Fruit fly (Drosophila melanogaster): Measurements from ENCODE around the gene CG15743.

Gene CG15743

DNA sequence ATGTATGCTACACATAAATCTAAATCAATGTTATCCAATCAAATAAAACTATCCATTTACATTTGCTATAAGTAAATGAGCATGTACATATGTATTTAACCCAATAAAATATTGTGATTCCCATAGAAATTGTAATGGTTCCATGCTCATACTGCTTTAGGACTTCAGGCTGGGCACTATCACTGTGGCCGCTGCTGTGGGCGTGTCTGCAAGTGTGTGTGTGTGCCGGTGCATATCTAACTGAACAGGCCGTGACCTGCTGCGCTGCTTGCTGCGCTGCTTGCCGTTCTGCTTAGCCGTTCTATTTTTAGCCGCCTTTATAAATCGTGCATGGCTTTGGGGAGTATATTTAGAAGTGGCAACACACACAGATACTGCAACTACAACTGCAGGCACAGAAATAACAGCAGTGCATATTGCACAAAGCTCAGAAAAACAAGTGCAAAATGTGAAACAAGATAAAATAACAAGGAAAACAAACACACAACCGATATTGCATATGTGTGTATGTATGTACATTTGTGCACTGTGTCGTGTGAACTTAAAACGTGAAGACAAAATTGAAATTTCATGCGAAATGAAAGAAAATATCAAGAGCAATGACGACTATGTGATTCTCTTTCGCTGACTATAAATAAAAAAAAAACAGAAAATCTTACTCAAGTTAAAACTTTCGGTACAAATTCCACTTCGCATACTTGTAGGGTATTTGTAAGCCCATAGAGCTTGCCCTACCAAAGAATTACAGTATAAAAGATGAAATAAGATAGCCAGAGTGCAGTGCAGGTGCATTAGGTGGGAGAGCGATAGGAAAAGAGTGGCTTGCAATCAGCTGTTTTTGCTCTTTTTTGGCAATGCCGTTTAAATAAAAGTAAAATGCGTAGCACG, 7.7 kb upstream of the CG15743 start (continued):
- TF ChIP-seq fd64A (GFP tag; optimal IDR thresholded peaks at IDR 0.05) (no peak), CG2120 (GFP tag; optimal IDR thresholded peaks at IDR 0.05) (no peak), Jarid2 (GFP tag; optimal IDR thresholded peaks at IDR 0.05) (no peak), scrt (GFP tag; optimal IDR thresholded peaks at IDR 0.05) (peak; percentile 5), CG16779 (GFP tag; IDR thresholded peaks at IDR 0.05) (no peak), Dref (GFP tag; IDR thresholded peaks at IDR 0.05) (no peak), stwl (tag; optimal IDR thresholded peaks at IDR 0.05) (no peak)

DNA sequence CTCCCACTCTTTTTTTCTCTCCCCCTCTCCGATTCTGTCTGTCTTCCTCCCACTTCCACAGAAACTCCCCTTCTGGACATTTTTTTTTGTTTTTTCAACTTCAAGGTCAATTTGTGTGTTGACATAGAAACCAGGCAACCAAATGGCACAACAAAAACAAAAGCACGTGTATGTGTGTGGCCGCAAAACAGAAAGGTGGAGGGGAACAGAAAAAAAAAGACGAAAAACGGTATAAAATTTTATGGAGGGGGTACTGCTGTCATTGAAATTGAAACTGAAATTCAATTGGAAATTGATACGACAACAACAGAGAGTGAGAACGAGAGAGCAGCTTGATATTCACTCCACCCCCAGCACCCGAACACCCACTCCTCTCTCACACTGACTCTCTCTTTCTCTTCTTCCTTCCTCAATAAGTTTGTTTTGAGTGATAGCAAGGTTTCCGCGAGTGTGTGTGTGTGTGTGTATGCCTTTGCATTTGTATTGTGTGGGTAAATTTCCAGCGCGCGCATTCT, 7.0 kb upstream of the CG15743 start:
- TF ChIP-seq PHDP (tag; optimal IDR thresholded peaks at IDR 0.05) (no peak), seq (GFP tag; IDR thresholded peaks at IDR 0.05) (no peak), lbe (GFP tag; optimal IDR thresholded peaks at IDR 0.05) (no peak), CG14014 (GFP tag; IDR thresholded peaks at IDR 0.05) (no peak), CG18619 (GFP tag; optimal IDR thresholded peaks at IDR 0.05) (no peak), CG1024 (GFP tag; IDR thresholded peaks at IDR 0.05) (no peak), Ets65A (GFP tag) (no peak), CG43689 (GFP tag; IDR thresholded peaks at IDR 0.05) (no peak), CG4730 (GFP tag; IDR thresholded peaks at IDR 0.05) (no peak), CHES-1-like (GFP tag; optimal IDR thresholded peaks at IDR 0.05) (no peak), Dbx (GFP tag; IDR thresholded peaks at IDR 0.05) (no peak), knrl (GFP tag; IDR thresholded peaks at IDR 0.05; ENCODE audit: partially characterized antibody) (no peak), CG8944 (GFP tag; optimal IDR thresholded peaks at IDR 0.05) (no peak), CG17359 (tag; optimal IDR thresholded peaks at IDR 0.05) (no peak), chif (GFP tag; optimal IDR thresholded peaks at IDR 0.05) (no peak), CG18599 (GFP tag; optimal IDR thresholded peaks at IDR 0.05) (peak; percentile 3), bsh (GFP tag; optimal IDR thresholded peaks at IDR 0.05) (no peak), CG3847 (GFP tag; IDR thresholded peaks at IDR 0.05) (no peak), kni (GFP tag; optimal IDR thresholded peaks at IDR 0.05) (peak; percentile 53), Chrac-16 (GFP tag; optimal IDR thresholded peaks at IDR 0.05) (no peak), Gug (GFP tag; IDR thresholded peaks at IDR 0.05) (no peak), sim (GFP tag; IDR thresholded peaks at IDR 0.05) (no peak), tup (GFP tag; optimal IDR thresholded peaks at IDR 0.05) (no peak), CG9817 (tag; optimal IDR thresholded peaks at IDR 0.05) (no peak), exex (tag; optimal IDR thresholded peaks at IDR 0.05) (peak; percentile 2), Asciz (GFP tag; optimal IDR thresholded peaks at IDR 0.05) (no peak), Fer1 (GFP tag; optimal IDR thresholded peaks at IDR 0.05) (peak; percentile 30), Hr51 (GFP tag; optimal IDR thresholded peaks at IDR 0.05) (no peak), CG11093 (GFP tag; IDR thresholded peaks at IDR 0.05) (no peak), NK7.1 (GFP tag; optimal IDR thresholded peaks at IDR 0.05) (no peak), Ssrp (tag; optimal IDR thresholded peaks at IDR 0.05) (no peak), ems (GFP tag; optimal IDR thresholded peaks at IDR 0.05) (no peak), pros (GFP tag; optimal IDR thresholded peaks at IDR 0.05) (peak; percentile 30), CG18764 (GFP tag; optimal IDR thresholded peaks at IDR 0.05) (no peak), CG1233 (GFP tag; optimal IDR thresholded peaks at IDR 0.05) (no peak), hth (optimal IDR thresholded peaks at IDR 0.05) (no peak), CG11695 (GFP tag; IDR thresholded peaks at IDR 0.05) (no peak), CG14860 (GFP tag; IDR thresholded peaks at IDR 0.05; ENCODE audit: partially characterized antibody) (no peak), Meics (GFP tag; optimal IDR thresholded peaks at IDR 0.05) (no peak), en (GFP tag; optimal IDR thresholded peaks at IDR 0.05) (no peak), tll (GFP tag; optimal IDR thresholded peaks at IDR 0.05) (no peak)

Data from whole organism, embryonic.